Worm (Caenorhabditis elegans) whole organism, L4/young adult: ENCODE results near the gene cyp-34A2.

Experiments used
- W03F9.2 ChIP-seq: fragments of 150-350 bp; optimal IDR thresholded peaks from 2 replicates; lab custom pipeline; 2014; ENCODE audit warnings: missing biosample characterization, missing genetic modification characterization
- dao-5 ChIP-seq: sonication (generic microtip); optimal IDR thresholded peaks from 2 replicates; lab custom pipeline; 2016; ENCODE audit warnings: missing genotype, missing genetic modification characterization, moderate library complexity, missing compliant biosample characterization
- him-1 ChIP-seq: sonication (generic microtip); optimal IDR thresholded peaks from 2 replicates; lab custom pipeline; 2016; ENCODE audit warnings: missing genotype, missing genetic modification reagents, missing genetic modification characterization, missing compliant biosample characterization

- no peak for TF ChIP-seq W03F9.2 (tag; lab: Kevin White, UChicago)
- no peak for TF ChIP-seq him-1 (tag; lab: Kevin White, UChicago)
- no peak for TF ChIP-seq dao-5 (tag; lab: Kevin White, UChicago)
These were observed 25.1 kb upstream of the cyp-34A2 start, which contains the start of the genes srt-22 and nhr-246 for ce11 chrV:15315827-15316527.
